Fruit fly (Drosophila melanogaster) whole organism: ENCODE data around the gene CG9231.

Experiments used
- CG8478 ChIP-seq: fragments of >200 bp; optimal IDR thresholded peaks from 2 replicates; lab custom pipeline; 2018; ENCODE audit warnings: inconsistent platforms
- Dll ChIP-seq: fragments of >200 bp; optimal IDR thresholded peaks from 2 replicates; lab custom pipeline; 2017
- EcR ChIP-seq, 2 experiments: fragments of >200 bp; optimal IDR thresholded peaks; 2 replicates each; lab custom pipeline; 2017; ENCODE audit warnings: missing biosample characterization in 2 of 2, missing genetic modification characterization in 2 of 2, missing genetic modification reagents in 2 of 2
- pan ChIP-seq: fragments of >200 bp; optimal IDR thresholded peaks from 2 replicates; lab custom pipeline; 2017
- psq ChIP-seq: fragments of >200 bp; optimal IDR thresholded peaks from 2 replicates; lab custom pipeline; 2017
- usp ChIP-seq: fragments of >200 bp; optimal IDR thresholded peaks from 2 replicates; lab custom pipeline; 2017; ENCODE audit warnings: missing biosample characterization, missing genetic modification characterization, mixed read lengths

CG9231 gene

DNA sequence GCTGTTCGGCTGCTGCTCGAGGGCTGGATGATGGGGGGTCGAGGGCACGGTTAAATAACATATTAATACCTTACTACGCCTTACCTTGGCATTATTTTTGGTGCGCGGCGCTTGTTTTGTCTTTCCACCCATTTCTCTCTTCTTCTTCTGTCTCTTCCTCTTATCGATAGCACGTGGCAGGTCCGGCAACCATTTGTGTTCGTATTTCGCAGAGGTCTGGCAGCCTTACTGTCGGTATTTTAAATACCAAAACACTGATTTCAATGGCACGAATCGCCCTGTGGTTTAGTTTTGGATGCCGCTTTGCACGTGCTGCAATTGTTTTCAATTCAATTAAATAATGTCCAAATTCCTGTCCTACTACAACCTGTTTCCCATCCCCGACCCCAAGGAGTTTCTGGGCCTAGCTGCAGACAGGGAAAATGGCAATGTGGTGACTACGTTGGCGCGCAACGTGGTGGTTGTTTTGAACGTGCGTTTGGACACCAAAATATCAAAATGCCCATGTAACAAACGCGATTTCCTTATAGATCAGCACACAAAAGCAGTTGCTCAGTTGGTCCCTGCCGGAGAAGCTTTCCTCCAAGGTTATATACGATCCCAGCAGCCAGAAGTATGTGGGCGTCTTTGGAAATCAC is 33.5 kb downstream of the CG9231 start, which contains the start of the genes Ltn1 and CG9300:
Ltn1 (minus strand) TSS at position 155 of the 638 bp plus-strand sequence.
CG9300 (plus strand) TSS at position 285 of the 638 bp plus-strand sequence.
- no peak for TF ChIP-seq pan (lab: Kevin White, UChicago)
- no peak for TF ChIP-seq usp (GFP tag; lab: Kevin White, UChicago)
- no peak for TF ChIP-seq EcR (GFP tag; optimal IDR thresholded peaks at IDR 0.05; lab: Kevin White, UChicago)
- no peak for TF ChIP-seq Dll (lab: Kevin White, UChicago)
- no peak for TF ChIP-seq CG8478 (lab: Kevin White, UChicago)
- no peak for TF ChIP-seq psq

- no peak for TF ChIP-seq Dll (lab: Kevin White, UChicago)
- TF ChIP-seq CG8478 (lab: Kevin White, UChicago) = no peak
These were observed 41.0 kb downstream of the CG9231 start, which contains the start of the genes CG46435 and Rcd7 for dm6 chr3L:19544810-19545209. Gene CG46435 (plus strand): TSS chr3L:19545110. Gene Rcd7 (plus strand): TSS chr3L:19545110.

- no peak for TF ChIP-seq Dll (lab: Kevin White, UChicago)
- TF ChIP-seq pan (lab: Kevin White, UChicago) = no peak
- no peak for TF ChIP-seq psq
- TF ChIP-seq CG8478 (lab: Kevin White, UChicago) = no peak
- no peak for TF ChIP-seq EcR (GFP tag; optimal IDR thresholded peaks at IDR 0.05; lab: Kevin White, UChicago)
- no peak for TF ChIP-seq usp (GFP tag; lab: Kevin White, UChicago)
These were observed 41.7 kb downstream of the CG9231 start, which contains the start of the genes CG46434 and Dred for dm6 chr3L:19544105-19544504. Gene CG46434 (minus strand): TSS chr3L:19544205. Gene Dred (minus strand): TSS chr3L:19544205.
